Worm (Caenorhabditis elegans): ENCODE measurements around the gene M01E10.3.
"Not testable (repeated sequence)": the region's sequence is repeated elsewhere in the genome, so short reads cannot be mapped to it uniquely, and the experiment has no call there.

The M01E10.3 gene

DNA sequence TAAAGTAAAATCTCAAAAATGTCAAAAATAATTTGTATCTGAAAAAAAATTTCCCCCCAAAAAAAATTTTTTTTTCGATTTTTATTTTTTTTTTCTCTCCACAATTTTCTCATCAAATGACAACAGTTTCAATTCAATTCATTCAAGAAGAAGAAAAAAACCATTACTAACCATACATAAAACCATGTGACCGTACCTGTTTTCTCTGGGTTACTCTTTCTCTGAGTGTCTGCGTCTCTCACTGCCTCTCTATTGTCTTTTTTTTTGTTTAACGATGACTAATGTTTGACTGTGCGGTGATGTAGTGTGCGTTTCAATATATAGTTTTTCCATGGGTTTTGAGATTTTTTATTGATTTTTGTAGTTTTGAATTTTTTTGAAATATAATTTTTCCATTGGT lies 36.7 kb upstream of the M01E10.3 start (continued):
- TF ChIP-seq snpc-4 (tag; optimal IDR thresholded peaks at IDR 0.05) (no peak), ama-1 (optimal IDR thresholded peaks at IDR 0.05) (no peak), alr-1 (tag; optimal IDR thresholded peaks at IDR 0.05) (no peak), elt-3 (tag; optimal IDR thresholded peaks at IDR 0.05) (no peak), gmeb-1 (tag; optimal IDR thresholded peaks at IDR 0.05) (peak; percentile 77), mab-5 (tag; optimal IDR thresholded peaks at IDR 0.05) (no peak), unc-39 (tag; optimal IDR thresholded peaks at IDR 0.05) (no peak), lin-13 (GFP tag; optimal IDR thresholded peaks at IDR 0.05) (peak; percentile 34), nhr-77 (tag; optimal IDR thresholded peaks at IDR 0.05) (no peak), peb-1 (tag; optimal IDR thresholded peaks at IDR 0.05) (no peak), ztf-1 (GFP tag; conservative IDR thresholded peaks at IDR 0.05) (no peak), lsy-2 (tag; optimal IDR thresholded peaks at IDR 0.05) (peak in 1 of 2 experiments; percentile 62), unc-62 (GFP tag; optimal IDR thresholded peaks at IDR 0.05) (no peak), lin-11 (tag; optimal IDR thresholded peaks at IDR 0.05) (no peak)

DNA sequence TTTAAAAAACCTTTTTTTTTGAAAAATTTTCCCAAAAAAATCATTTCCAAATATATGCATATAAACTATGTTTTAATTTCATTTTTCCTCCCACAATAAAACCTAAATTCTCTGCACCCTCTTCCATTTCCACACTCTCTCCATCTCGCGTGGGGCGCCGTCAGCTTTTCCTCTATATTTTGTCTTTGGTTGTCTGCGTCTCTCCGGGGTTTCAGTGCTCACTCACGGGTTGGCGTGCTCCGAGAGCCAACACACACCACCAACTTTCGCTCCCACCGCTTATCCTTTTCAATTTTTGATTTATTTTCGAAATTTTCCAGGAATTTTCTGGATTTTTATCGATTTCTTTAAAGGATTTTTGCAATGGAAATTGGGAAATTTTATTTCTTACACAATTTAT lies 35.5 kb upstream of the M01E10.3 start:
- TF ChIP-seq ZK546.5 (tag; optimal IDR thresholded peaks at IDR 0.05): no peak
- TF ChIP-seq mab-5 (tag; optimal IDR thresholded peaks at IDR 0.05): no peak
- no peak for TF ChIP-seq crh-2 (tag; optimal IDR thresholded peaks at IDR 0.05)
- peak; percentile 56 for TF ChIP-seq C34F6.9 (tag; optimal IDR thresholded peaks at IDR 0.05)
- peak; percentile 11 for TF ChIP-seq gmeb-1 (tag; optimal IDR thresholded peaks at IDR 0.05)
- peak; percentile 20 for TF ChIP-seq lin-13 (GFP tag; optimal IDR thresholded peaks at IDR 0.05)
- TF ChIP-seq lsy-2 (tag; optimal IDR thresholded peaks at IDR 0.05): peak in 1 of 2 experiments; percentile 43
- peak; percentile 17 for TF ChIP-seq F13H6.1 (tag; optimal IDR thresholded peaks at IDR 0.05)
- peak; percentile 15 for TF ChIP-seq nhr-129 (tag; optimal IDR thresholded peaks at IDR 0.05)
- peak; percentile 49 for TF ChIP-seq unc-55 (GFP tag; optimal IDR thresholded peaks at IDR 0.05)
- peak; percentile 9 for TF ChIP-seq fos-1 (tag; optimal IDR thresholded peaks at IDR 0.05)

ce11 chrIII:2084829-2085228 lies 30.8 kb upstream of the M01E10.3 start:
- TF ChIP-seq F13H6.1 (tag; optimal IDR thresholded peaks at IDR 0.05) (no peak), lin-13 (GFP tag; optimal IDR thresholded peaks at IDR 0.05) (no peak), nhr-10 (tag; optimal IDR thresholded peaks at IDR 0.05) (no peak), nhr-25 (tag; optimal IDR thresholded peaks at IDR 0.05) (no peak), unc-62 (GFP tag; optimal IDR thresholded peaks at IDR 0.05) (no peak), zag-1 (tag; optimal IDR thresholded peaks at IDR 0.05) (no peak), gmeb-1 (tag; optimal IDR thresholded peaks at IDR 0.05) (no peak), unc-39 (tag; optimal IDR thresholded peaks at IDR 0.05) (no peak), sem-4 (tag; optimal IDR thresholded peaks at IDR 0.05) (no peak), sma-9 (GFP tag; optimal IDR thresholded peaks at IDR 0.05) (no peak), sma-9 (tag; optimal IDR thresholded peaks at IDR 0.05) (no peak), elt-3 (tag; optimal IDR thresholded peaks at IDR 0.05) (no peak), mbf-1 (tag; optimal IDR thresholded peaks at IDR 0.05) (no peak), lin-39 (tag; optimal IDR thresholded peaks at IDR 0.05) (no peak)

DNA sequence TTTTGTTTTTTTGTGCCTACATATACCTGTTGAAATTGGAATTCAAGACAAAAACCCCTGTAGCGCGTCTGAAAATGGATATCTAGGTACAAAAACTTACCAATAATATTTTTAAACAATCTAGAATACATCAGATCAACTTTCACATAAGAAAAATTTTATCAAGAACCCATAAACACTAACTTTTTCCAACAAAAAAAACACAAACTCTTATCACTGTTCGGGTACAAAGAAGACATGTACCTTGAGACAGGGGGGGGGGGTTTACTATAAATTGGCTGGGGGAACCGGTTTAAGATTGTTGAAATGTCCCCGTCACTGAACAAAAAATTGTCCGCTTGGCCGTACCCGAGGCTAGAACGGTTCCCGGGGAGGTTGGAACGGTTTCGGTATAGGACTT lies 28.5 kb upstream of the M01E10.3 start, which contains the start of gene cpt-3:
Gene cpt-3 (plus strand): TSS at position 301 of the 400 bp plus-strand sequence.
- not testable (repeated sequence) for TF ChIP-seq alr-1 (tag; optimal IDR thresholded peaks at IDR 0.05); nhr-6 (tag; optimal IDR thresholded peaks at IDR 0.05); unc-62 (GFP tag; optimal IDR thresholded peaks at IDR 0.05)

DNA sequence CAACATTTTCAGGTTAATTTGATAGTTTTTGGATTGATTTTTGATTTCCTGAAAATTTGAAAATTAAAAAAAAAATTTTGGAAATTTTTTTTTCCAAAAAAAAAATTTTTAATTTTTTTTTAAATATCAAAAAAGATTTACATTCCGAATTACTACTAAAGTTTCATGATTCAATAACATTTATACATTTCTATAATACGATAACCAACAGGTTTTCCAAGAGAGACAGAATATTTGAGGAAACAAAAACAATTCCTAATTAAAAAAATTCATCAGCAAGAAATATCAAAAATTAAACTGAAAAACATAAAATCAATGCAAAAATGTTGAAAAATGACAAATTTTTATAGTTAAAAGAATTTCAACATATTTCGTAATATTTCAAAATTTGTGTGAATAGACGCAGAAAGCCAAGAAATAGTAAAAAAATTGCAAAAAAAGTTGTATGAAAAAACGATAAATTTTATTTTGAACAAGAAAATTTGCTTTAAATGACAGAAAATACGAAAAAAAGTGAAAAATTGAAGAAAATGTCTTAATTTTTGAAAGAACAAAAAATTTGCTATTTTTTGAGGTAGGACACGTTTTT lies 22.7 kb upstream of the M01E10.3 start, which contains the start of gene Y39A3A.4:
Gene Y39A3A.4 (minus strand): TSS at position 51 of the 589 bp plus-strand sequence.
- no peak for TF ChIP-seq egl-27 (tag; optimal IDR thresholded peaks at IDR 0.05)
- TF ChIP-seq nhr-129 (tag; optimal IDR thresholded peaks at IDR 0.05): peak; percentile 5

DNA sequence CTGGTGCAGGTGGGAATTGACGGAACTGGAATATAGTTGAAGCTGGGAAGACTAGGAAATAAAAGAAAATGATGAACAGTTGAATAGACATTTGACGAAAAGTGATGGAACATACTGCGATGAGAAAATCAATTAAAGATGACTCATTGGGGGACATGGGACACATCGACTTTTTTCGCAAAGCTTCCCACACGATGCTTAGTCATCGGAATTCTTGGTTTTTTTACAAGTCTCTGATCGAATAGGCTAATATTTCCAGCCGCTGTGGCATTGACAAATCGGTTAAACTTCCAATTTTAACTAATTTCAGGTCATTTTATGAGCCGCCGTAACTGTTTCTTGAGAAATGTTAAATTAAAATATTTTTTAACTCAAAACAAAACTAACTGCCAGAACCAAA lies 14.3 kb upstream of the M01E10.3 start, which contains the start of gene Y39A3A.3:
Gene Y39A3A.3 (minus strand): TSS at position 101 of the 400 bp plus-strand sequence.
- TF ChIP-seq zag-1 (tag; optimal IDR thresholded peaks at IDR 0.05) (no peak), mab-5 (tag; optimal IDR thresholded peaks at IDR 0.05) (no peak)
